Fruit fly (Drosophila melanogaster): ENCODE results near the gene Raf.

DNA sequence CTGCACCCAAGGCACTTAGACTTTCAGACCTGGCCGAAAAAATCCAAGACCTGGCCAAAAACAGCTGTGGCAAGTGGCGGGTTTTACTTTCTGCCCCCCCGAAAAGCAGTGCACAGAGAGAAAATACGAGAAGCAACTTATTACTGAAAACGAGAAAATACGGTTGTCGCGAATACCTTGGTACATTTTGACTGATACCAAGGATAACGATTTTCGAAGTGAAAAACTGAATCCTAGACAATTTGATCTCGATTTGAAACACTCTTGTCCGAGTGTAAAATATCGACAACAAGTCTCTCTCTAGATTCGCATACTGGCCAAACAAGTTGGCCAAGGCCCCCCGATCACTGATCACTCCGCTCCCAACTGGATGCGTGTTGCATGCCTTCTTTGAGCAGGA is 64.6 kb downstream of the Raf start:
- TF ChIP-seq CG8478 (optimal IDR thresholded peaks at IDR 0.05) (no peak), CTCF (optimal IDR thresholded peaks at IDR 0.05) (no peak)

Measured in S2 (cell line).